Fruit fly (Drosophila melanogaster): ENCODE measurements around the gene rols.

The rols gene

dm6 chr3L:12045443-12045842 is 19.2 kb downstream of the rols start:
- TF ChIP-seq pdm3 (GFP tag; optimal IDR thresholded peaks at IDR 0.05) (no peak), dac (GFP tag; optimal IDR thresholded peaks at IDR 0.05) (no peak), Ets96B (tag; optimal IDR thresholded peaks at IDR 0.05) (no peak), Sox14 (GFP tag; optimal IDR thresholded peaks at IDR 0.05) (no peak), fd85E (GFP tag; optimal IDR thresholded peaks at IDR 0.05) (no peak), fkh (GFP tag; optimal IDR thresholded peaks at IDR 0.05) (peak; percentile 95), CG7368 (GFP tag; optimal IDR thresholded peaks at IDR 0.05) (no peak)

DNA sequence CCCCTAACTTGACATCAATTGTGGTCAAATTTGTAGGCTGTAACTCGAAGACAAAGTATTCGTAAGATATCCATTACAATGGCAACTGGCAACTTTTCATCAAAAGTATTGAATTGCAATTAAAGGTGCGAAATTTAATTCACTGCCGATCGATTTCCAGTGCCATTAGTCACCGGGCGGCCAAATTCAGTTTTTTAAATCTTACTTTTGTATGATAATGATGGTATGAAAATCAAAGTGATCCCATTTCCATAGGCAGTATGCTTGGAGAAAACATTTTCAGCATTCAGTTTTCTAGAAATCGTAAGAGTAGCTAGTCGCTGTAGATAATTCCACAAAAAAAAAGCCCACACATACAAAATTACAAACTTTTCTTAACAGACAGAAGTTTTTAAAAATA is 20.4 kb downstream of the rols start, which contains the start of gene CG43638:
Gene CG43638, plus strand, starts transcription at position 301 of the 400 bp plus-strand sequence.
- TF ChIP-seq Hr39 (GFP tag; optimal IDR thresholded peaks at IDR 0.05) (no peak), CG10669 (GFP tag; optimal IDR thresholded peaks at IDR 0.05) (no peak), topi (GFP tag; optimal IDR thresholded peaks at IDR 0.05) (no peak), CG3032 (tag; optimal IDR thresholded peaks at IDR 0.05) (no peak), Eip78C (GFP tag) (no peak), CG11762 (GFP tag; optimal IDR thresholded peaks at IDR 0.05; ENCODE audit: insufficient read depth) (no peak), eg (GFP tag; IDR thresholded peaks at IDR 0.05) (no peak), Hr4 (GFP tag; optimal IDR thresholded peaks at IDR 0.05) (no peak), Sox15 (GFP tag; optimal IDR thresholded peaks at IDR 0.05) (no peak), CG8119 (GFP tag; IDR thresholded peaks at IDR 0.05) (no peak), lz (GFP tag; optimal IDR thresholded peaks at IDR 0.05) (no peak), CG11294 (GFP tag; IDR thresholded peaks at IDR 0.05) (no peak), esn (GFP tag; optimal IDR thresholded peaks at IDR 0.05) (no peak), CG8319 (GFP tag; optimal IDR thresholded peaks at IDR 0.05) (no peak), Eip93F (GFP tag; optimal IDR thresholded peaks at IDR 0.05) (no peak), dac (GFP tag; optimal IDR thresholded peaks at IDR 0.05) (no peak), vri (GFP tag; optimal IDR thresholded peaks at IDR 0.05) (no peak), acj6 (GFP tag; optimal IDR thresholded peaks at IDR 0.05) (no peak)

dm6 chr3L:12042087-12042486 is 22.6 kb downstream of the rols start, which contains the start of gene CG6793:
TSS of gene CG6793 (plus strand) at chr3L:12042387.
- TF ChIP-seq CG3032 (tag; optimal IDR thresholded peaks at IDR 0.05) (no peak), acj6 (GFP tag; optimal IDR thresholded peaks at IDR 0.05) (no peak), Hr39 (GFP tag; optimal IDR thresholded peaks at IDR 0.05) (no peak), CG8632 (GFP tag; optimal IDR thresholded peaks at IDR 0.05) (no peak), Eip78C (GFP tag) (no peak), topi (GFP tag; optimal IDR thresholded peaks at IDR 0.05) (no peak), CG6792 (GFP tag; optimal IDR thresholded peaks at IDR 0.05) (no peak), CG31627 (GFP tag; optimal IDR thresholded peaks at IDR 0.05) (no peak), Ets21C (GFP tag; optimal IDR thresholded peaks at IDR 0.05) (no peak), CG6163 (GFP tag; IDR thresholded peaks at IDR 0.05) (no peak)

dm6 chr3L:12040313-12040924 is 24.2 kb downstream of the rols start:
- TF ChIP-seq CG11762 (GFP tag; optimal IDR thresholded peaks at IDR 0.05; ENCODE audit: insufficient read depth) = peak; percentile 13
- TF ChIP-seq CG31627 (GFP tag; optimal IDR thresholded peaks at IDR 0.05) = no peak
- TF ChIP-seq ss (GFP tag; optimal IDR thresholded peaks at IDR 0.05) = peak; percentile 78 to 79
- TF ChIP-seq CG10631 (GFP tag; optimal IDR thresholded peaks at IDR 0.05) = no peak
- peak; percentile 19; the same call in 1 of the 3 replicates for TF ChIP-seq eg (GFP tag; IDR thresholded peaks at IDR 0.05)
- peak; percentile 49 for TF ChIP-seq Eip78C (GFP tag)
- TF ChIP-seq Ets21C (GFP tag; optimal IDR thresholded peaks at IDR 0.05) = no peak
- TF ChIP-seq Ets96B (tag; optimal IDR thresholded peaks at IDR 0.05) = no peak
- TF ChIP-seq dsx (GFP tag; optimal IDR thresholded peaks at IDR 0.05; ENCODE audit: poor library complexity, severe bottlenecking) = peak; percentile 68
- TF ChIP-seq CG7368 (GFP tag; optimal IDR thresholded peaks at IDR 0.05) = peak; percentile 25
- TF ChIP-seq topi (GFP tag; optimal IDR thresholded peaks at IDR 0.05) = no peak
- peak; percentile 33 for TF ChIP-seq CG9139 (GFP tag; optimal IDR thresholded peaks at IDR 0.05)
- peak; percentile 63 for TF ChIP-seq Lpt (GFP tag; optimal IDR thresholded peaks at IDR 0.05)
- no peak for TF ChIP-seq CG4318 (GFP tag; optimal IDR thresholded peaks at IDR 0.05)
- peak; percentile 78 for TF ChIP-seq CG1621 (tag; optimal IDR thresholded peaks at IDR 0.05)
- no peak for TF ChIP-seq svp (GFP tag)
- peak; percentile 12 for TF ChIP-seq Blimp-1 (GFP tag; optimal IDR thresholded peaks at IDR 0.05)
- peak; percentile 14 for TF ChIP-seq spab (GFP tag; optimal IDR thresholded peaks at IDR 0.05)
- TF ChIP-seq pdm3 (GFP tag; optimal IDR thresholded peaks at IDR 0.05) = no peak
- TF ChIP-seq Eip75B (GFP tag; optimal IDR thresholded peaks at IDR 0.05) = peak; percentile 48
- TF ChIP-seq CG32006 (GFP tag; optimal IDR thresholded peaks at IDR 0.05) = peak; percentile 14
- TF ChIP-seq Gug (GFP tag; IDR thresholded peaks at IDR 0.05) = no peak
- TF ChIP-seq acj6 (GFP tag; optimal IDR thresholded peaks at IDR 0.05) = no peak
- peak; percentile 42 for TF ChIP-seq CG6276 (GFP tag; optimal IDR thresholded peaks at IDR 0.05)
- TF ChIP-seq Hr39 (GFP tag; optimal IDR thresholded peaks at IDR 0.05) = no peak
- TF ChIP-seq CG8319 (GFP tag; optimal IDR thresholded peaks at IDR 0.05) = no peak
- TF ChIP-seq OdsH (GFP tag; optimal IDR thresholded peaks at IDR 0.05) = no peak
- peak; percentile 10 for TF ChIP-seq Hr4 (GFP tag; optimal IDR thresholded peaks at IDR 0.05)

All from whole organism, prepupa.